Worm (Caenorhabditis elegans) whole organism, L1 larva: Measurements from ENCODE around the gene spc-1.

Experiments used
- C04F5.9 ChIP-seq: sonication (generic microtip); optimal IDR thresholded peaks from 2 replicates; lab custom pipeline; 2016; ENCODE audit warnings: missing genetic modification characterization, missing compliant biosample characterization
- C16A3.4 ChIP-seq: fragments of 150-350 bp; optimal IDR thresholded peaks from 2 replicates; lab custom pipeline; 2014; ENCODE audit warnings: missing biosample characterization, missing genetic modification characterization
- F16B12.6 ChIP-seq: fragments of 150-350 bp; optimal IDR thresholded peaks from 2 replicates; lab custom pipeline; 2014; ENCODE audit warnings: missing biosample characterization, missing genetic modification characterization
- aha-1 ChIP-seq: fragments of 150-350 bp; optimal IDR thresholded peaks from 2 replicates; lab custom pipeline; 2014; ENCODE audit warnings: missing biosample characterization, missing genetic modification characterization
- ama-1 ChIP-seq: fragments of 150-350 bp; optimal IDR thresholded peaks from 2 replicates; lab custom pipeline; 2014
- ceh-63 ChIP-seq: fragments of 200-800 bp; sonication (Bioruptor generic); optimal IDR thresholded peaks from 2 replicates; lab custom pipeline; 2018; ENCODE audit warnings: mild to moderate bottlenecking, missing genetic modification characterization, missing compliant biosample characterization
- ceh-82 ChIP-seq, 3 experiments: fragments of 150-350 bp in 1 of 3; sonication (generic microtip) in 2 of 3; optimal IDR thresholded peaks; 2 replicates each; lab custom pipeline; 2014 to 2017; ENCODE audit warnings: missing biosample characterization in 3 of 3, missing genetic modification characterization in 3 of 3
- ceh-90 ChIP-seq: sonication (generic microtip); optimal IDR thresholded peaks from 2 replicates; lab custom pipeline; 2016; ENCODE audit warnings: missing genetic modification characterization, missing compliant biosample characterization
- ces-1 ChIP-seq: fragments of 150-350 bp; optimal IDR thresholded peaks from 2 replicates; lab custom pipeline; 2014; ENCODE audit warnings: missing biosample characterization, missing genetic modification reagents, missing genetic modification characterization
- dpl-1 ChIP-seq, 3 experiments: fragments of 150-350 bp in 2 of 3; sonication (generic microtip) in 1 of 3; optimal IDR thresholded peaks; 2 replicates each; lab custom pipeline; 2014 to 2017; ENCODE audit warnings: missing biosample characterization in 3 of 3, missing genetic modification characterization in 3 of 3, missing genetic modification reagents in 3 of 3
- efl-1 ChIP-seq, 4 experiments: fragments of 150-350 bp; optimal IDR thresholded peaks in 3 of 4; peaks in 1 of 4; 1 replicate in 1 of 4; 2 replicates in 3 of 4; lab custom pipeline; 2014; ENCODE audit warnings: missing biosample characterization in 2 of 4, missing genetic modification characterization in 2 of 4, missing genetic modification reagents in 2 of 4
- egl-27 ChIP-seq, 2 experiments: fragments of 150-350 bp in 1 of 2; sonication (generic microtip); optimal IDR thresholded peaks; 3 replicates each; lab custom pipeline; 2017 to 2018; ENCODE audit warnings: missing biosample characterization in 2 of 2, missing genetic modification characterization in 2 of 2, missing genetic modification reagents in 2 of 2
- elt-2 ChIP-seq: sonication (generic microtip); optimal IDR thresholded peaks from 2 replicates; lab custom pipeline; 2016; ENCODE audit warnings: missing genetic modification characterization, mild to moderate bottlenecking, inconsistent platforms, missing compliant biosample characterization, missing genetic modification reagents
- elt-3 ChIP-seq, 6 experiments: fragments of 150-350 bp in 1 of 6; sonication (generic microtip); optimal IDR thresholded peaks; 2 replicates each; lab custom pipeline; 2017 to 2018; ENCODE audit warnings: missing biosample characterization in 6 of 6, missing genetic modification characterization in 6 of 6, inconsistent platforms in 1 of 6
- fkh-10 ChIP-seq: sonication (generic microtip); optimal IDR thresholded peaks from 2 replicates; lab custom pipeline; 2017; ENCODE audit warnings: missing biosample characterization, missing genetic modification reagents, missing genetic modification characterization
- fos-1 ChIP-seq: fragments of 150-350 bp; optimal IDR thresholded peaks from 2 replicates; lab custom pipeline; 2014; ENCODE audit warnings: missing biosample characterization, missing genetic modification characterization
- grh-1 ChIP-seq: fragments of 200-800 bp; sonication (Bioruptor generic); IDR thresholded peaks from 2 replicates; pipeline ENCODE4 v1.3.6; 2022; ENCODE audit warnings: missing genetic modification reagents, missing genetic modification characterization, missing compliant biosample characterization
- hpl-2 ChIP-seq: fragments of 150-350 bp; optimal IDR thresholded peaks from 2 replicates; lab custom pipeline; 2014; ENCODE audit warnings: missing biosample characterization, missing genetic modification reagents, missing genetic modification characterization
- irx-1 ChIP-seq: sonication (generic microtip); optimal IDR thresholded peaks from 2 replicates; lab custom pipeline; 2016; ENCODE audit warnings: missing genetic modification characterization, missing compliant biosample characterization
- jun-1 ChIP-seq: fragments of 150-350 bp; optimal IDR thresholded peaks from 2 replicates; lab custom pipeline; 2014; ENCODE audit warnings: missing biosample characterization, missing genetic modification reagents, missing genetic modification characterization
- lin-13 ChIP-seq: fragments of 150-350 bp; optimal IDR thresholded peaks from 2 replicates; lab custom pipeline; 2014; ENCODE audit warnings: missing biosample characterization, missing genetic modification reagents, missing genetic modification characterization
- lin-14 ChIP-seq: fragments of 200-800 bp; sonication (Bioruptor generic); optimal IDR thresholded peaks from 2 replicates; lab custom pipeline; 2018; ENCODE audit warnings: mild to moderate bottlenecking, missing genetic modification characterization, moderate library complexity, missing compliant biosample characterization
- lin-35 ChIP-seq, 2 experiments: fragments of 150-350 bp; optimal IDR thresholded peaks; 2 replicates each; lab custom pipeline; 2014; ENCODE audit warnings: missing biosample characterization in 2 of 2, missing genetic modification characterization in 2 of 2, missing genetic modification reagents in 2 of 2
- lin-39 ChIP-seq: fragments of 150-350 bp; optimal IDR thresholded peaks from 2 replicates; lab custom pipeline; 2014; ENCODE audit warnings: missing biosample characterization, missing genetic modification reagents, missing genetic modification characterization
- lsy-2 ChIP-seq, 2 experiments: fragments of 150-350 bp; optimal IDR thresholded peaks; 2 replicates each; lab custom pipeline; 2014; ENCODE audit warnings: missing biosample characterization in 2 of 2, missing genetic modification characterization in 2 of 2
- mab-9 ChIP-seq: fragments of 200-800 bp; sonication (Bioruptor generic); IDR thresholded peaks from 2 replicates; pipeline ENCODE4 v1.3.6; 2022; ENCODE audit warnings: missing genetic modification reagents, missing genetic modification characterization, missing compliant biosample characterization
- mep-1 ChIP-seq: fragments of 150-350 bp; optimal IDR thresholded peaks from 2 replicates; lab custom pipeline; 2014; ENCODE audit warnings: missing biosample characterization, missing genetic modification characterization
- nhr-12 ChIP-seq: sonication (generic microtip); optimal IDR thresholded peaks from 2 replicates; lab custom pipeline; 2017; ENCODE audit warnings: missing biosample characterization, missing genetic modification characterization
- nhr-19 ChIP-seq: fragments of 200-800 bp; sonication (Bioruptor generic); conservative IDR thresholded peaks from 2 replicates; pipeline ENCODE4 v1.3.6; 2022; ENCODE audit warnings: missing genetic modification characterization, missing compliant biosample characterization
- nhr-237 ChIP-seq: fragments of 150-350 bp; optimal IDR thresholded peaks from 2 replicates; lab custom pipeline; 2014; ENCODE audit warnings: missing biosample characterization, missing genetic modification characterization
- nhr-28 ChIP-seq: fragments of 150-350 bp; optimal IDR thresholded peaks from 2 replicates; lab custom pipeline; 2014; ENCODE audit warnings: missing biosample characterization, missing genetic modification characterization
- nhr-47 ChIP-seq: sonication (generic microtip); optimal IDR thresholded peaks from 2 replicates; lab custom pipeline; 2016; ENCODE audit warnings: mild to moderate bottlenecking, missing genetic modification characterization, moderate library complexity, missing compliant biosample characterization
- nhr-71 ChIP-seq: sonication (generic microtip); optimal IDR thresholded peaks from 2 replicates; lab custom pipeline; 2016; ENCODE audit warnings: mild to moderate bottlenecking, missing genetic modification characterization, moderate library complexity, missing compliant biosample characterization
- nhr-84 ChIP-seq: sonication (generic microtip); optimal IDR thresholded peaks from 2 replicates; lab custom pipeline; 2017; ENCODE audit warnings: missing biosample characterization, missing genetic modification characterization
- nhr-85 ChIP-seq: sonication (generic microtip); peaks from one replicate; lab custom pipeline; 2016; ENCODE audit warnings: missing genetic modification characterization, inconsistent platforms, missing compliant biosample characterization
- nhr-90 ChIP-seq: sonication (generic microtip); optimal IDR thresholded peaks from 2 replicates; lab custom pipeline; 2016; ENCODE audit warnings: mild to moderate bottlenecking, missing genetic modification characterization, missing compliant biosample characterization; ENCODE audit not compliant: poor library complexity
- pax-3 ChIP-seq: fragments of 200-800 bp; sonication (Bioruptor generic); optimal IDR thresholded peaks from 2 replicates; lab custom pipeline; 2018; ENCODE audit warnings: mild to moderate bottlenecking, missing genetic modification characterization, moderate library complexity, missing compliant biosample characterization
- pqm-1 ChIP-seq: sonication (generic microtip); optimal IDR thresholded peaks from 3 replicates; lab custom pipeline; 2017; ENCODE audit warnings: missing biosample characterization, missing genetic modification characterization
- rnt-1 ChIP-seq: sonication (generic microtip); optimal IDR thresholded peaks from 2 replicates; lab custom pipeline; 2016; ENCODE audit warnings: mild to moderate bottlenecking, missing genetic modification characterization, moderate library complexity, missing compliant biosample characterization
- snu-23 ChIP-seq: sonication (generic microtip); optimal IDR thresholded peaks from 2 replicates; lab custom pipeline; 2016; ENCODE audit warnings: missing genetic modification characterization, missing compliant biosample characterization
- sox-4 ChIP-seq: sonication (generic microtip); optimal IDR thresholded peaks from 2 replicates; lab custom pipeline; 2016; ENCODE audit warnings: missing genetic modification characterization, missing compliant biosample characterization
- sptf-1 ChIP-seq: fragments of 150-350 bp; optimal IDR thresholded peaks from 2 replicates; lab custom pipeline; 2014; ENCODE audit warnings: missing biosample characterization, missing genetic modification characterization
- tlp-1 ChIP-seq: fragments of 150-350 bp; optimal IDR thresholded peaks from 2 replicates; lab custom pipeline; 2014; ENCODE audit warnings: missing biosample characterization, missing genetic modification characterization
- unc-130 ChIP-seq: fragments of 150-350 bp; optimal IDR thresholded peaks from 2 replicates; lab custom pipeline; 2017; ENCODE audit warnings: missing biosample characterization, missing genetic modification characterization, inconsistent platforms
- unc-30 ChIP-seq: sonication (generic microtip); optimal IDR thresholded peaks from 2 replicates; lab custom pipeline; 2017; ENCODE audit warnings: missing biosample characterization, missing genetic modification characterization
- unc-98 ChIP-seq: fragments of 200-800 bp; sonication (Bioruptor generic); IDR thresholded peaks from 2 replicates; pipeline ENCODE4 v1.3.6; 2022; ENCODE audit warnings: missing genetic modification characterization, missing compliant biosample characterization
- vab-15 ChIP-seq: sonication (generic microtip); optimal IDR thresholded peaks from 2 replicates; lab custom pipeline; 2017; ENCODE audit warnings: missing genotype, mild to moderate bottlenecking, missing genetic modification characterization, missing compliant biosample characterization
- zip-4 ChIP-seq: fragments of 200-800 bp; sonication (Bioruptor generic); optimal IDR thresholded peaks from 2 replicates; lab custom pipeline; 2018; ENCODE audit warnings: mild to moderate bottlenecking, missing genetic modification characterization, moderate library complexity, missing compliant biosample characterization
- ztf-4 ChIP-seq: fragments of 150-350 bp; optimal IDR thresholded peaks from 2 replicates; lab custom pipeline; 2014; ENCODE audit warnings: missing biosample characterization, missing genetic modification characterization

spc-1 gene

ce11 chrX:3102165-3102564 is 24.7 kb downstream of the spc-1 start, which contains the start of gene ztf-13:
TSS of gene ztf-13 (minus strand) at chrX:3102175.
- TF ChIP-seq unc-30 (tag; lab: Kevin White, UChicago) (no peak), elt-3 (tag; optimal IDR thresholded peaks at IDR 0.05; lab: Kevin White, UChicago) (no peak), lin-14 (GFP tag; lab: Kevin White, UChicago) (peak; percentile 28), C04F5.9 (no peak), nhr-90 (tag; lab: Kevin White, UChicago) (peak; percentile 10), efl-1 (optimal IDR thresholded peaks at IDR 0.05; lab: Kevin White, UChicago) (no peak), efl-1 (GFP tag; optimal IDR thresholded peaks at IDR 0.05 in 1 of 2; lab: Kevin White, UChicago) (no peak), nhr-71 (peak; percentile 27), nhr-28 (tag; lab: Kevin White, UChicago) (no peak), tlp-1 (tag; lab: Kevin White, UChicago) (no peak), elt-2 (tag; lab: Kevin White, UChicago) (peak; percentile 81), lsy-2 (tag; optimal IDR thresholded peaks at IDR 0.05; lab: Kevin White, UChicago) (no peak), grh-1 (GFP tag; lab: Robert Waterston, UW) (no peak), irx-1 (tag; lab: Kevin White, UChicago) (no peak), pax-3 (tag; lab: Kevin White, UChicago) (no peak), lin-13 (GFP tag; lab: Kevin White, UChicago) (no peak), zip-4 (no peak), lin-35 (GFP tag; optimal IDR thresholded peaks at IDR 0.05; lab: Kevin White, UChicago) (peak in 1 of 2 experiments; percentile 0), unc-130 (no peak), nhr-12 (tag; lab: Kevin White, UChicago) (no peak), sox-4 (tag; lab: Kevin White, UChicago) (no peak), jun-1 (peak; percentile 6), egl-27 (tag; optimal IDR thresholded peaks at IDR 0.05; lab: Kevin White, UChicago) (no peak), unc-98 (GFP tag; lab: Robert Waterston, UW) (no peak), sptf-1 (no peak), ztf-4 (tag; lab: Kevin White, UChicago) (no peak), mab-9 (no peak), dpl-1 (GFP tag; optimal IDR thresholded peaks at IDR 0.05; lab: Kevin White, UChicago) (no peak)

- no peak for TF ChIP-seq hpl-2
- no peak for TF ChIP-seq efl-1 (optimal IDR thresholded peaks at IDR 0.05; lab: Kevin White, UChicago)
- peak in 1 of 2 experiments; percentile 73 for TF ChIP-seq efl-1 (GFP tag; optimal IDR thresholded peaks at IDR 0.05 in 1 of 2; lab: Kevin White, UChicago)
Measured at ce11 chrX:3101562-3101961, 25.3 kb downstream of the spc-1 start.

- TF ChIP-seq mep-1 = peak; percentile 96
- TF ChIP-seq fos-1 = peak; percentile 79
- peak; percentile 91 for TF ChIP-seq C16A3.4 (tag; lab: Kevin White, UChicago)
- no peak for TF ChIP-seq unc-30 (tag; lab: Kevin White, UChicago)
- peak; percentile 95 for TF ChIP-seq snu-23 (GFP tag; lab: Kevin White, UChicago)
- peak; percentile 69 for TF ChIP-seq nhr-237
- peak; percentile 80 to 90 (median 88) for TF ChIP-seq ceh-82 (tag; optimal IDR thresholded peaks at IDR 0.05; lab: Kevin White, UChicago)
- TF ChIP-seq lin-39 (tag; lab: Kevin White, UChicago) = peak; percentile 90
- TF ChIP-seq nhr-47 = peak; percentile 92
- TF ChIP-seq nhr-84 (tag; lab: Kevin White, UChicago) = no peak
- TF ChIP-seq pqm-1 (tag; lab: Kevin White, UChicago) = no peak
- peak; percentile 29 for TF ChIP-seq ama-1 (lab: Kevin White, UChicago)
- peak; percentile 94 for TF ChIP-seq rnt-1
- peak; percentile 43 for TF ChIP-seq fkh-10
- TF ChIP-seq tlp-1 (tag; lab: Kevin White, UChicago) = no peak
- no peak for TF ChIP-seq ceh-90 (tag; lab: Kevin White, UChicago)
- no peak for TF ChIP-seq ces-1
- peak in 3 of 6 experiments; percentile 27 to 91 (median 45) for TF ChIP-seq elt-3 (tag; optimal IDR thresholded peaks at IDR 0.05; lab: Kevin White, UChicago)
- no peak for TF ChIP-seq nhr-12 (tag; lab: Kevin White, UChicago)
- peak; percentile 60 for TF ChIP-seq F16B12.6 (tag; lab: Kevin White, UChicago)
- peak; percentile 75 to 79 for TF ChIP-seq efl-1 (optimal IDR thresholded peaks at IDR 0.05; lab: Kevin White, UChicago)
- peak; percentile 64 to 96 for TF ChIP-seq efl-1 (GFP tag; optimal IDR thresholded peaks at IDR 0.05 in 1 of 2; lab: Kevin White, UChicago)
- peak; percentile 88 for TF ChIP-seq nhr-85 (tag; lab: Kevin White, UChicago)
- peak; percentile 62 for TF ChIP-seq pax-3 (tag; lab: Kevin White, UChicago)
- peak; percentile 86 for TF ChIP-seq nhr-19 (GFP tag; lab: Robert Waterston, UW)
- peak; percentile 40 for TF ChIP-seq aha-1
- no peak for TF ChIP-seq ceh-63 (GFP tag; lab: Kevin White, UChicago)
- TF ChIP-seq unc-130 = peak; percentile 86
- TF ChIP-seq vab-15 = no peak
Measured at ce11 chrX:3099832-3100231, 27.0 kb downstream of the spc-1 start, which contains the start of gene sec-3. TSS of gene sec-3 (minus strand) at chrX:3099852.
